Fruit fly (Drosophila melanogaster) whole organism: ENCODE data around the gene CG9806.

Source experiments
- CG8478 ChIP-seq: fragments of >200 bp; optimal IDR thresholded peaks from 2 replicates; lab custom pipeline; 2018; ENCODE audit warnings: inconsistent platforms
- EcR ChIP-seq, 2 experiments: fragments of >200 bp; optimal IDR thresholded peaks; 2 replicates each; lab custom pipeline; 2017; ENCODE audit warnings: missing biosample characterization in 2 of 2, missing genetic modification characterization in 2 of 2, missing genetic modification reagents in 2 of 2
- psq ChIP-seq: fragments of >200 bp; optimal IDR thresholded peaks from 2 replicates; lab custom pipeline; 2017
- usp ChIP-seq: fragments of >200 bp; optimal IDR thresholded peaks from 2 replicates; lab custom pipeline; 2017; ENCODE audit warnings: missing biosample characterization, missing genetic modification characterization, mixed read lengths

dm6 chrX:10613568-10613967 lies 13.3 kb downstream of the CG9806 start:
- no peak for TF ChIP-seq usp (GFP tag; lab: Kevin White, UChicago)
- TF ChIP-seq CG8478: no peak
- TF ChIP-seq psq (lab: Kevin White, UChicago): no peak
- TF ChIP-seq EcR (GFP tag; optimal IDR thresholded peaks at IDR 0.05; lab: Kevin White, UChicago): no peak
